Fruit fly (Drosophila melanogaster): Measurements from ENCODE around the gene Mi-2.

- no peak for TF ChIP-seq Hr39 (optimal IDR thresholded peaks at IDR 0.05)
- TF ChIP-seq CG4707 (GFP tag; optimal IDR thresholded peaks at IDR 0.05) = no peak
- no peak for TF ChIP-seq NFAT (GFP tag; IDR thresholded peaks at IDR 0.05)
- no peak for TF ChIP-seq CG7372 (GFP tag; IDR thresholded peaks at IDR 0.05)
- no peak for TF ChIP-seq YL-1 (GFP tag; optimal IDR thresholded peaks at IDR 0.05)
- TF ChIP-seq CG30403 (GFP tag; optimal IDR thresholded peaks at IDR 0.05) = no peak
- TF ChIP-seq tio (GFP tag; optimal IDR thresholded peaks at IDR 0.05) = no peak
- TF ChIP-seq kni (GFP tag; optimal IDR thresholded peaks at IDR 0.05) = no peak
- TF ChIP-seq CG15073 (GFP tag; optimal IDR thresholded peaks at IDR 0.05) = no peak
- TF ChIP-seq CG15479 (GFP tag; optimal IDR thresholded peaks at IDR 0.05) = no peak
- TF ChIP-seq Atf3 (GFP tag; optimal IDR thresholded peaks at IDR 0.05) = no peak
- TF ChIP-seq caup (GFP tag; optimal IDR thresholded peaks at IDR 0.05; ENCODE audit: severe bottlenecking) = no peak
Measured at dm6 chr3L:19871667-19871931, 38.4 kb downstream of the Mi-2 start.

Data from whole organism, embryonic.